Fruit fly (Drosophila melanogaster) Kc167 (cell line): ENCODE results near the gene CG12535.

Experiments used
- Myc ChIP-seq: fragments of >200 bp; optimal IDR thresholded peaks from 2 replicates; lab custom pipeline; 2017; ENCODE audit warnings: missing external identifiers
- Sin3A ChIP-seq: fragments of >200 bp; optimal IDR thresholded peaks from 2 replicates; lab custom pipeline; 2018; ENCODE audit warnings: missing external identifiers
- insv ChIP-seq: fragments of >200 bp; optimal IDR thresholded peaks from 3 replicates; lab custom pipeline; 2018; ENCODE audit warnings: missing external identifiers
- psq ChIP-seq: fragments of >200 bp; optimal IDR thresholded peaks from 2 replicates; lab custom pipeline; 2017; ENCODE audit warnings: missing external identifiers

dm6 chrX:3355180-3355579 is 93.6 kb downstream of the CG12535 start:
- TF ChIP-seq Sin3A, result no peak
- no peak for TF ChIP-seq Myc (lab: Kevin White, UChicago)
- TF ChIP-seq insv (lab: Kevin White, UChicago), result no peak
- TF ChIP-seq psq (lab: Kevin White, UChicago), result no peak
